Worm (Caenorhabditis elegans): ENCODE measurements around the gene cyp-25A1.
A peak's percentile ranks its signal among the peaks of the same experiment; 100 is the strongest.

DNA sequence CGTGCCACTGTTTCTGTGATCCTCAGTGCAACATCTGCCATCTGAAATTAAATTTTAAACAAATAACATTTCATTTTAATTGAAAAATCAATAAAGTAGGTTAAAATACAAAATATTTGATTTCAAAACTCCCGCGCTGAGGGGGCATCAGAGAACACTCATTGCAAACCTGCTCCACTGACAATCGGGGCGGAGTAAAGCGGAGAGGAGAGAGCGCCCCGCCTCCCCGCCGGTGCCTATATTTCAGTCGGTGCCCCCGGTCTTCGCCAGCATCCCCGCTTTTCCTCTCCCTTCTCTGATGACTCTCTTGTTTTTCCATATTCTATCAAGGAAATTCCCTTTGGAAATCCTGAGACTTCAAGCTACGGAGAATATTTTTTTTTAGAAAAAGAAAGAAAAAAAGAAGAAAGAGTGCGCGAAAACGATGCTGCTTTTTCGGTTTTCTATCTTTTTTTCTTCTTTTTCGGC is 30.6 kb downstream of the cyp-25A1 start, which contains the start of gene brc-1:
- peak; percentile 93 for TF ChIP-seq ama-1 (optimal IDR thresholded peaks at IDR 0.05)
- peak in 1 of 2 experiments; percentile 15 for TF ChIP-seq ama-1 (GFP tag; optimal IDR thresholded peaks at IDR 0.05)
- no peak for TF ChIP-seq tlf-1 (GFP tag; optimal IDR thresholded peaks at IDR 0.05)
- TF ChIP-seq T07F8.4 (tag; optimal IDR thresholded peaks at IDR 0.05) = no peak
- TF ChIP-seq repo-1 (tag; optimal IDR thresholded peaks at IDR 0.05) = peak; percentile 40
- TF ChIP-seq Y67H2A.10 (GFP tag; conservative IDR thresholded peaks at IDR 0.05) = no peak
- TF ChIP-seq lir-1 (GFP tag; conservative IDR thresholded peaks at IDR 0.05) = peak; percentile 53; the same call in 1 of the 2 replicates
- TF ChIP-seq madf-3 (GFP tag; IDR thresholded peaks at IDR 0.05) = 0 out of 2 replicates have a peak, but pooled peaks have one; percentile 45
- no peak for TF ChIP-seq unc-62 (GFP tag; optimal IDR thresholded peaks at IDR 0.05)
- TF ChIP-seq athp-1 (tag; optimal IDR thresholded peaks at IDR 0.05) = peak; percentile 42
- no peak for TF ChIP-seq him-1 (tag; optimal IDR thresholded peaks at IDR 0.05)
